Worm (Caenorhabditis elegans) whole organism, midembryonic: ENCODE data around the gene tbc-8.

Experiments used
- T22C8.4 ChIP-seq: fragments of 200-800 bp; sonication (Bioruptor generic); IDR thresholded peaks from 2 replicates; pipeline ENCODE4 v1.3.6; 2022; ENCODE audit warnings: missing genetic modification characterization, missing compliant biosample characterization
- klf-2 ChIP-seq: fragments of 200-800 bp; sonication (Bioruptor generic); conservative IDR thresholded peaks from 2 replicates; pipeline ENCODE4 v1.3.6; 2022; ENCODE audit warnings: missing genetic modification reagents, missing genetic modification characterization, missing compliant biosample characterization
- med-1 ChIP-seq: sonication (generic microtip); optimal IDR thresholded peaks from 2 replicates; lab custom pipeline; 2017; ENCODE audit warnings: missing genetic modification characterization, mild to moderate bottlenecking, missing compliant biosample characterization, antibody characterized with exemption, missing genetic modification reagents; ENCODE audit not compliant: insufficient read depth
- ref-1 ChIP-seq: fragments of 200-800 bp; sonication (Bioruptor generic); conservative IDR thresholded peaks from 2 replicates; pipeline ENCODE4 v1.3.6; 2022; ENCODE audit warnings: missing genetic modification reagents, missing genetic modification characterization, missing compliant biosample characterization
- ztf-29 ChIP-seq: fragments of 200-800 bp; sonication (Bioruptor generic); IDR thresholded peaks from 2 replicates; pipeline ENCODE4 v1.3.6; 2022; ENCODE audit warnings: missing genetic modification reagents, missing genetic modification characterization, missing compliant biosample characterization

DNA sequence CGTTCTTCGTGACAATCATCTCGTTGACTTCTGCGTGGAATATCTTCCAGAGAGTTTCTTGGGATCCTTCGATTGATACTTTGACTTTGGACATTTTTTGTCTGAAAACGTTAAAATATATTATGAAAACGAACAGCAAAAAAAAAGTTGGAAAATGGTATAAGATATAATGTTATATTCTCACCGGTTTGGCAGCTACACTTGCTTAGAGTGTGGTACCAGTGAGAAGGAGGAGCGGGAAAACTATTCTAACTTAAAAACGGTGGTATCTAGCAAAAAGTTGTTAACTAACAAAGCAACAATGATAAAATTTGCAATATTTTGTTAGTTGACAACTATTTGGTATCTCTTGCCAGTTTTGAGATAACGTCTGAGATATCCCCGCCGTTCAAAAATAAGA, 23.0 kb upstream of the tbc-8 start, which contains the start of gene tbx-9:
- TF ChIP-seq med-1 (GFP tag; lab: Kevin White, UChicago) (no peak), ztf-29 (GFP tag; lab: Robert Waterston, UW) (no peak), ref-1 (GFP tag; lab: Robert Waterston, UW) (no peak), klf-2 (GFP tag; lab: Robert Waterston, UW) (no peak), T22C8.4 (GFP tag; lab: Robert Waterston, UW) (no peak)
